Fruit fly (Drosophila melanogaster) whole organism, pupa: ENCODE measurements around the gene CG5861.

Source experiments
- CG34367 ChIP-seq: fragments of 200-800 bp; sonication (Bioruptor generic); optimal IDR thresholded peaks from 2 replicates; lab custom pipeline; 2018; ENCODE audit warnings: missing biosample characterization, mild to moderate bottlenecking, missing genetic modification characterization
- Pif1A ChIP-seq: fragments of 200-800 bp; sonication (Bioruptor generic); optimal IDR thresholded peaks from 3 replicates; lab custom pipeline; 2016; ENCODE audit warnings: missing biosample characterization, missing genetic modification characterization
- rn ChIP-seq: fragments of 200-800 bp; sonication (Bioruptor generic); IDR thresholded peaks from 2 replicates; pipeline ENCODE4 v1.3.6; 2022; ENCODE audit warnings: missing biosample characterization, missing genetic modification characterization

DNA sequence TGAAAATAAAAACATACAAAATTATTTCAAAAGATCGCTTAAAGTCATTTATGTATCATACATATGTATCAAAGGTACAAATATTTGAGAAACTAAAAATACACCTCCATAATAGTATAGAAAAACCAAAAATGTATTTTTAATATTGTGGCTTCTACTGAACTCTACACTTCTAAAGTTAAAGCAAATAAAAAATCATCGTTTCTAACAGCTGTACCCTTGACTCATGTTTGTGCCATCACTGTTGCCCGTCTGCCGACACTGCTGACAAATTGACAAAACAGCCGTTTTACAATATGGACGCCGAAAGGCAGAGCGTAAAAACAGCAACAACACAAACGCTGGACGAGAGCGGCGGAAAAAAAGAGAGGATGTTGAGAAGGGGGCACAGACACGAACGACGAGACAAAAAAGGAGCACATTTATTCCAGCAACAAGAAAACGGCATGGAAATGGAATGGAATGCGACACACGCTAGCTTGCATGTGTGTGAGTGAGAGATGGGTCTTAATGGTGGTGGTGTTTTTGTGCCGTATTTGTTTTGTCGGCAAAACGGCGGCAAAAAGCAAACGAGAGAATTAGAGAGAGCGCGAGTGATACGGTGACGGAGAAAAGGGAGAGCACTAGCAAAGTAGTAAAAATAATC is 20.6 kb downstream of the CG5861 start:
- peak; percentile 83 for TF ChIP-seq Pif1A (GFP tag; lab: Kevin White, UChicago)
- no peak for TF ChIP-seq rn (GFP tag; lab: Robert Waterston, UW)
- peak; percentile 60 for TF ChIP-seq CG34367 (tag; lab: Kevin White, UChicago)
